Worm (Caenorhabditis elegans) whole organism, L1 larva: ENCODE data around the gene nhr-58.

Experiments used
- C04F5.9 ChIP-seq: sonication (generic microtip); optimal IDR thresholded peaks from 2 replicates; lab custom pipeline; 2016; ENCODE audit warnings: missing genetic modification characterization, missing compliant biosample characterization
- C16A3.4 ChIP-seq: fragments of 150-350 bp; optimal IDR thresholded peaks from 2 replicates; lab custom pipeline; 2014; ENCODE audit warnings: missing biosample characterization, missing genetic modification characterization
- C34B4.2 ChIP-seq: sonication (generic microtip); optimal IDR thresholded peaks from 2 replicates; lab custom pipeline; 2017; ENCODE audit warnings: mild to moderate bottlenecking, missing genetic modification characterization, missing compliant biosample characterization
- Y116A8C.19 ChIP-seq: sonication (generic microtip); optimal IDR thresholded peaks from 2 replicates; lab custom pipeline; 2016; ENCODE audit warnings: missing compliant biosample characterization, missing genetic modification characterization, borderline replicate concordance
- aly-2 ChIP-seq: fragments of 150-350 bp; optimal IDR thresholded peaks from 2 replicates; lab custom pipeline; 2014; ENCODE audit warnings: missing biosample characterization, missing genetic modification characterization
- ama-1 ChIP-seq: fragments of 150-350 bp; optimal IDR thresholded peaks from 2 replicates; lab custom pipeline; 2014
- ceh-8 ChIP-seq: fragments of 200-800 bp; sonication (Bioruptor generic); optimal IDR thresholded peaks from 2 replicates; lab custom pipeline; 2018; ENCODE audit warnings: mild to moderate bottlenecking, missing genetic modification characterization, moderate library complexity, missing compliant biosample characterization
- ceh-82 ChIP-seq, 3 experiments: fragments of 150-350 bp in 1 of 3; sonication (generic microtip) in 2 of 3; optimal IDR thresholded peaks; 2 replicates each; lab custom pipeline; 2014 to 2017; ENCODE audit warnings: missing biosample characterization in 3 of 3, missing genetic modification characterization in 3 of 3
- ceh-90 ChIP-seq: sonication (generic microtip); optimal IDR thresholded peaks from 2 replicates; lab custom pipeline; 2016; ENCODE audit warnings: missing genetic modification characterization, missing compliant biosample characterization
- ces-1 ChIP-seq: fragments of 150-350 bp; optimal IDR thresholded peaks from 2 replicates; lab custom pipeline; 2014; ENCODE audit warnings: missing biosample characterization, missing genetic modification reagents, missing genetic modification characterization
- efl-3 ChIP-seq: fragments of 200-800 bp; sonication (Bioruptor generic); optimal IDR thresholded peaks from 2 replicates; lab custom pipeline; 2018; ENCODE audit warnings: mild to moderate bottlenecking, missing genetic modification characterization, missing compliant biosample characterization
- egl-27 ChIP-seq, 2 experiments: fragments of 150-350 bp in 1 of 2; sonication (generic microtip); optimal IDR thresholded peaks; 3 replicates each; lab custom pipeline; 2017 to 2018; ENCODE audit warnings: missing biosample characterization in 2 of 2, missing genetic modification characterization in 2 of 2, missing genetic modification reagents in 2 of 2
- fkh-10 ChIP-seq: sonication (generic microtip); optimal IDR thresholded peaks from 2 replicates; lab custom pipeline; 2017; ENCODE audit warnings: missing biosample characterization, missing genetic modification reagents, missing genetic modification characterization
- fos-1 ChIP-seq: fragments of 150-350 bp; optimal IDR thresholded peaks from 2 replicates; lab custom pipeline; 2014; ENCODE audit warnings: missing biosample characterization, missing genetic modification characterization
- hlh-17 ChIP-seq: fragments of 200-800 bp; sonication (Bioruptor generic); optimal IDR thresholded peaks from 2 replicates; lab custom pipeline; 2018; ENCODE audit warnings: missing genetic modification characterization, mild to moderate bottlenecking, missing compliant biosample characterization, moderate library complexity, borderline replicate concordance
- hpl-2 ChIP-seq: fragments of 150-350 bp; optimal IDR thresholded peaks from 2 replicates; lab custom pipeline; 2014; ENCODE audit warnings: missing biosample characterization, missing genetic modification reagents, missing genetic modification characterization
- isw-1 ChIP-seq: fragments of 200-800 bp; sonication (Bioruptor generic); IDR thresholded peaks from 2 replicates; pipeline ENCODE4 v1.3.6; 2022; ENCODE audit warnings: missing genetic modification characterization, missing compliant biosample characterization
- jun-1 ChIP-seq: fragments of 150-350 bp; optimal IDR thresholded peaks from 2 replicates; lab custom pipeline; 2014; ENCODE audit warnings: missing biosample characterization, missing genetic modification reagents, missing genetic modification characterization
- lin-35 ChIP-seq, 2 experiments: fragments of 150-350 bp; optimal IDR thresholded peaks; 2 replicates each; lab custom pipeline; 2014; ENCODE audit warnings: missing biosample characterization in 2 of 2, missing genetic modification characterization in 2 of 2, missing genetic modification reagents in 2 of 2
- lin-39 ChIP-seq: fragments of 150-350 bp; optimal IDR thresholded peaks from 2 replicates; lab custom pipeline; 2014; ENCODE audit warnings: missing biosample characterization, missing genetic modification reagents, missing genetic modification characterization
- lir-3 ChIP-seq: sonication (generic microtip); optimal IDR thresholded peaks from 2 replicates; lab custom pipeline; 2016; ENCODE audit warnings: mild to moderate bottlenecking, missing genetic modification characterization, moderate library complexity, missing compliant biosample characterization; ENCODE audit not compliant: poor library complexity
- lsy-2 ChIP-seq, 2 experiments: fragments of 150-350 bp; optimal IDR thresholded peaks; 2 replicates each; lab custom pipeline; 2014; ENCODE audit warnings: missing biosample characterization in 2 of 2, missing genetic modification characterization in 2 of 2
- mab-9 ChIP-seq: fragments of 200-800 bp; sonication (Bioruptor generic); IDR thresholded peaks from 2 replicates; pipeline ENCODE4 v1.3.6; 2022; ENCODE audit warnings: missing genetic modification reagents, missing genetic modification characterization, missing compliant biosample characterization
- mef-2 ChIP-seq: fragments of 150-350 bp; optimal IDR thresholded peaks from 2 replicates; lab custom pipeline; 2014; ENCODE audit warnings: missing biosample characterization, missing genetic modification characterization
- mep-1 ChIP-seq: fragments of 150-350 bp; optimal IDR thresholded peaks from 2 replicates; lab custom pipeline; 2014; ENCODE audit warnings: missing biosample characterization, missing genetic modification characterization
- nhr-19 ChIP-seq: fragments of 200-800 bp; sonication (Bioruptor generic); conservative IDR thresholded peaks from 2 replicates; pipeline ENCODE4 v1.3.6; 2022; ENCODE audit warnings: missing genetic modification characterization, missing compliant biosample characterization
- nhr-20 ChIP-seq: sonication (generic microtip); optimal IDR thresholded peaks from 2 replicates; lab custom pipeline; 2016; ENCODE audit warnings: mild to moderate bottlenecking, missing genetic modification characterization, missing compliant biosample characterization
- nhr-237 ChIP-seq: fragments of 150-350 bp; optimal IDR thresholded peaks from 2 replicates; lab custom pipeline; 2014; ENCODE audit warnings: missing biosample characterization, missing genetic modification characterization
- nhr-28 ChIP-seq: fragments of 150-350 bp; optimal IDR thresholded peaks from 2 replicates; lab custom pipeline; 2014; ENCODE audit warnings: missing biosample characterization, missing genetic modification characterization
- nhr-47 ChIP-seq: sonication (generic microtip); optimal IDR thresholded peaks from 2 replicates; lab custom pipeline; 2016; ENCODE audit warnings: mild to moderate bottlenecking, missing genetic modification characterization, moderate library complexity, missing compliant biosample characterization
- nhr-84 ChIP-seq: sonication (generic microtip); optimal IDR thresholded peaks from 2 replicates; lab custom pipeline; 2017; ENCODE audit warnings: missing biosample characterization, missing genetic modification characterization
- nhr-90 ChIP-seq: sonication (generic microtip); optimal IDR thresholded peaks from 2 replicates; lab custom pipeline; 2016; ENCODE audit warnings: mild to moderate bottlenecking, missing genetic modification characterization, missing compliant biosample characterization; ENCODE audit not compliant: poor library complexity
- snpc-4 ChIP-seq: fragments of 150-350 bp; optimal IDR thresholded peaks from 2 replicates; lab custom pipeline; 2014; ENCODE audit warnings: missing biosample characterization, missing genetic modification characterization
- snu-23 ChIP-seq: sonication (generic microtip); optimal IDR thresholded peaks from 2 replicates; lab custom pipeline; 2016; ENCODE audit warnings: missing genetic modification characterization, missing compliant biosample characterization
- sox-4 ChIP-seq: sonication (generic microtip); optimal IDR thresholded peaks from 2 replicates; lab custom pipeline; 2016; ENCODE audit warnings: missing genetic modification characterization, missing compliant biosample characterization
- swsn-7 ChIP-seq: sonication (generic microtip); optimal IDR thresholded peaks from 2 replicates; lab custom pipeline; 2016; ENCODE audit warnings: missing genetic modification characterization, missing compliant biosample characterization
- vab-15 ChIP-seq: sonication (generic microtip); optimal IDR thresholded peaks from 2 replicates; lab custom pipeline; 2017; ENCODE audit warnings: missing genotype, mild to moderate bottlenecking, missing genetic modification characterization, missing compliant biosample characterization
- xbp-1 ChIP-seq: sonication (generic microtip); optimal IDR thresholded peaks from 2 replicates; lab custom pipeline; 2016; ENCODE audit warnings: missing genetic modification characterization, missing compliant biosample characterization
- ztf-11 ChIP-seq, 2 experiments: sonication (generic microtip); optimal IDR thresholded peaks; 2 replicates each; lab custom pipeline; 2016 to 2017; ENCODE audit warnings: missing genetic modification characterization in 2 of 2, missing biosample characterization in 1 of 2, missing compliant biosample characterization in 1 of 2

Gene nhr-58

DNA sequence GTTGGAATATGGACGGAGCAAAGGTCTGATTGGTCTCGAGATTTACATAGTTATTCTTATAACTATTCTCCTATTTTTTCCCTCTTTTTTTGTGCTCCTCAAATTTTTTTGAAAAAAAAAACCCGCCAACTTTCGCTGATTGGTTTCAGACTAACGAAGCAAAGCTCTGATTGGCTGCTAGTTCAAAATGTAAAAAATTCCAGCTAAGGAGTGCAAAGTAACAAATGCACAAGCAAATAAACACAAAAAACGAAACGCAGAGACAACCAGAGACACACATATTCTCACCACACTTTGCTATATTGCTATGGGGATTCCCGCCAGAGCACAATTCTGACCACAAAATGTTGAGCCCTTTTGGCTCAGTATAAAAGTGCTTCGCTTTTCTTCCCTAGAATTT is 34.7 kb upstream of the nhr-58 start, which contains the start of gene T01G6.1:
T01G6.1 (plus strand) TSS at position 301 of the 400 bp plus-strand sequence.
- no peak for TF ChIP-seq ceh-82 (tag; optimal IDR thresholded peaks at IDR 0.05; lab: Kevin White, UChicago)
- no peak for TF ChIP-seq jun-1
- TF ChIP-seq fos-1 (tag; lab: Kevin White, UChicago) = no peak
- TF ChIP-seq egl-27 (tag; optimal IDR thresholded peaks at IDR 0.05; lab: Kevin White, UChicago) = no peak
- no peak for TF ChIP-seq snpc-4 (tag; lab: Kevin White, UChicago)
- TF ChIP-seq ceh-8 (GFP tag; lab: Kevin White, UChicago) = no peak
- TF ChIP-seq swsn-7 = no peak
- no peak for TF ChIP-seq mef-2 (tag; lab: Kevin White, UChicago)
- TF ChIP-seq C34B4.2 (tag; lab: Kevin White, UChicago) = no peak
- TF ChIP-seq mab-9 (GFP tag; lab: Robert Waterston, UW) = no peak
- TF ChIP-seq C04F5.9 (tag; lab: Kevin White, UChicago) = no peak
- no peak for TF ChIP-seq ces-1 (GFP tag; lab: Kevin White, UChicago)
- no peak for TF ChIP-seq sox-4 (tag; lab: Kevin White, UChicago)
- no peak for TF ChIP-seq snu-23 (GFP tag; lab: Kevin White, UChicago)
- no peak for TF ChIP-seq lin-35 (GFP tag; optimal IDR thresholded peaks at IDR 0.05; lab: Kevin White, UChicago)

DNA sequence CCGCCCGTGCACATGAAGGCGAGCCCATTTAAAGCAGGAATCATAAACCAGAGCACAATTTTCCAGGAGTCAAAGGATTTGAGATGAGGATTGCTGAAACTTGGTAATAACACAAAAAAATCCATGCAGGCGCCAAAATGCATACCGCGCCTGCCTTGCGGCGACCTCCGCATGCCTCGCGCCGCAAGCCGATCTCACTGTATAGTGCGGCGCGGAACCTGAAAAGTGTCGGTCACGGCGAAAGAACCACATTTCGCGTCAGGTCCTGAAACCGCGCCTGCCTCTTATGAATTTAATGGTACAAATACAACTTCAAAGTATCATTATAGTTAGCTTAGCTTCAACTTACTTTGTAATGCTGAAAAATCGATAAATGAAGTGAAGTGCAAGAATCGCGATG is 31.5 kb upstream of the nhr-58 start:
- TF ChIP-seq nhr-47 (tag; lab: Kevin White, UChicago) (no peak), mab-9 (GFP tag; lab: Robert Waterston, UW) (no peak), fkh-10 (GFP tag; lab: Kevin White, UChicago) (no peak), mep-1 (tag; lab: Kevin White, UChicago) (no peak), nhr-237 (tag; lab: Kevin White, UChicago) (no peak), efl-3 (GFP tag; lab: Kevin White, UChicago) (no peak), lsy-2 (tag; optimal IDR thresholded peaks at IDR 0.05; lab: Kevin White, UChicago) (no peak), snpc-4 (tag; lab: Kevin White, UChicago) (no peak), hlh-17 (no peak), ama-1 (lab: Kevin White, UChicago) (no peak)

DNA sequence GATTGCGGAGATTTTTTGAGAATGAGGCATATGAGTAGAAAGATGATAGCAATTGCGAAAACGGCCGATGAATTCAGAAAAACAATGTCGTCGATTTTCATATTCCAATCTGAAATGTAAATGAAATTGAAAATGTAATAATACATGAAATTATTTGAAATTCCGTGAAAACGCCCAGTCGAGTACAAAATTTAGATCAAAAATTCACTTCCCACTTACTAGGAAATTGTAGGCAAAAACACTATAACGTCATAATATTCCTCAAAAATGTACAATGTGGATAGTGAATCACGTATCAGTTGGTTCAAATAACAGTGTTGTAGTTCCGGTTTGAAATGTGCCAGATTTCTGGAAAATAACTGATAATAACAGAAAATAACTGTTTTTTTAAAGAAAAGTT is 30.8 kb upstream of the nhr-58 start, which contains the start of gene str-256:
str-256 (minus strand) TSS at position 101 of the 400 bp plus-strand sequence.
- TF ChIP-seq jun-1 = no peak
- TF ChIP-seq ztf-11 (tag; optimal IDR thresholded peaks at IDR 0.05; lab: Kevin White, UChicago) = no peak
- no peak for TF ChIP-seq snu-23 (GFP tag; lab: Kevin White, UChicago)
- no peak for TF ChIP-seq nhr-237 (tag; lab: Kevin White, UChicago)
- no peak for TF ChIP-seq C16A3.4 (tag; lab: Kevin White, UChicago)

DNA sequence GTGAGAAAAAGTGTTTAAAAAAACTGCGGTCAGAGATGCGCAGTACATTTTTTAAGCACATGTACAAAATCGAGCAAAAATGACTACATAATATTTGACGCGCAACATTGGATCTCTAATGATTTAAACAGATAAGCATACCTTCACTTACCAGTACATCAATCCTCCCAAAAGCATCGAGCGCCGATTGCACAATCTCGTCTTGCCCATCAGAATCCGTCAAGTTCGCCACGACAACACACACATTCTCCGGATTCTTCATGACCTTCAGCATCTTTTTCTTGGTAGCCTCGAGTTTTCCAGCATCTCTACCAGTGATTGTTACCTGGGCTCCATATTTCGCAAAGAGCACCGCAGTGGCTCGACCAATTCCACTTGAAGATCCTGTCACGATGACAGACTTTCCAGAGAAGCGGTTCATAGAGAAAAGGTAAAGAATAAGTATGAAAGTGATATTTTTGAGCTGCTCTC is 29.2 kb upstream of the nhr-58 start, which contains the start of gene T01G6.10:
T01G6.10 (minus strand) TSS at position 421 of the 471 bp plus-strand sequence.
- TF ChIP-seq aly-2 (tag; lab: Kevin White, UChicago) (no peak), nhr-237 (tag; lab: Kevin White, UChicago) (no peak), nhr-90 (no peak), fos-1 (tag; lab: Kevin White, UChicago) (no peak), lir-3 (tag; lab: Kevin White, UChicago) (no peak), vab-15 (tag; lab: Kevin White, UChicago) (no peak), C04F5.9 (tag; lab: Kevin White, UChicago) (no peak), Y116A8C.19 (tag; lab: Kevin White, UChicago) (no peak), nhr-20 (tag; lab: Kevin White, UChicago) (no peak), ceh-8 (GFP tag; lab: Kevin White, UChicago) (no peak), hpl-2 (no peak), lin-35 (GFP tag; optimal IDR thresholded peaks at IDR 0.05; lab: Kevin White, UChicago) (no peak), xbp-1 (tag; lab: Kevin White, UChicago) (no peak), nhr-84 (tag; lab: Kevin White, UChicago) (no peak), nhr-19 (GFP tag; lab: Robert Waterston, UW) (no peak), nhr-28 (tag; lab: Kevin White, UChicago) (no peak), isw-1 (GFP tag; lab: Robert Waterston, UW) (no peak), lin-39 (tag; lab: Kevin White, UChicago) (no peak), ceh-90 (tag; lab: Kevin White, UChicago) (no peak), fkh-10 (GFP tag; lab: Kevin White, UChicago) (no peak)
